Worm (Caenorhabditis elegans) whole organism, L4 larva: ENCODE results near the gene gcy-29.

Experiments used
- F49E8.2 ChIP-seq: sonication (generic microtip); optimal IDR thresholded peaks from 2 replicates; lab custom pipeline; 2016; ENCODE audit warnings: missing compliant biosample characterization, mild to moderate bottlenecking, missing genetic modification characterization, borderline replicate concordance
- Y75B8A.6 ChIP-seq: fragments of 200-800 bp; sonication (Bioruptor generic); IDR thresholded peaks from 2 replicates; pipeline ENCODE4 v1.3.6; 2022; ENCODE audit warnings: missing genetic modification reagents, missing genetic modification characterization, missing compliant biosample characterization
- ZK546.5 ChIP-seq, 2 experiments: sonication (generic microtip); optimal IDR thresholded peaks; 2 replicates each; lab custom pipeline; 2017; ENCODE audit warnings: missing biosample characterization in 2 of 2, missing genetic modification characterization in 2 of 2
- aly-2 ChIP-seq: sonication (generic microtip); optimal IDR thresholded peaks from 2 replicates; lab custom pipeline; 2018; ENCODE audit warnings: missing biosample characterization, missing genetic modification characterization
- ama-1 ChIP-seq: fragments of 150-350 bp; optimal IDR thresholded peaks from 2 replicates; lab custom pipeline; 2014; ENCODE audit warnings: inconsistent platforms, mixed read lengths
- egl-27 ChIP-seq: sonication (generic microtip); optimal IDR thresholded peaks from 3 replicates; lab custom pipeline; 2017; ENCODE audit warnings: missing biosample characterization, missing genetic modification reagents, missing genetic modification characterization
- hlh-30 ChIP-seq: sonication (generic microtip); optimal IDR thresholded peaks from 2 replicates; lab custom pipeline; 2017; ENCODE audit warnings: antibody characterized with exemption, mild to moderate bottlenecking, missing genetic modification characterization, missing compliant biosample characterization; ENCODE audit not compliant: insufficient read depth
- lim-7 ChIP-seq: fragments of 200-800 bp; sonication (Bioruptor generic); IDR thresholded peaks from 2 replicates; pipeline ENCODE4 v1.3.6; 2022; ENCODE audit warnings: missing genetic modification characterization, missing compliant biosample characterization
- lsy-2 ChIP-seq, 2 experiments: fragments of 150-350 bp in 1 of 2; sonication (generic microtip) in 1 of 2; optimal IDR thresholded peaks; 2 replicates each; lab custom pipeline; 2014 to 2017; ENCODE audit warnings: missing biosample characterization in 2 of 2, missing genetic modification characterization in 2 of 2
- mep-1 ChIP-seq: fragments of 150-350 bp; sonication (generic microtip); optimal IDR thresholded peaks from 3 replicates; lab custom pipeline; 2014; ENCODE audit warnings: missing biosample characterization, missing genetic modification characterization
- nhr-11 ChIP-seq: fragments of 150-350 bp; optimal IDR thresholded peaks from 2 replicates; lab custom pipeline; 2014; ENCODE audit warnings: missing biosample characterization, missing genetic modification characterization
- pqm-1 ChIP-seq: sonication (generic microtip); optimal IDR thresholded peaks from 2 replicates; lab custom pipeline; 2017; ENCODE audit warnings: missing biosample characterization, missing genetic modification characterization
- snpc-4 ChIP-seq: fragments of 150-350 bp; optimal IDR thresholded peaks from 2 replicates; lab custom pipeline; 2014; ENCODE audit warnings: missing biosample characterization, missing genetic modification characterization
- tag-97 ChIP-seq: fragments of 200-800 bp; sonication (Bioruptor generic); IDR thresholded peaks from 2 replicates; pipeline ENCODE4 v1.3.6; 2022; ENCODE audit warnings: missing genetic modification characterization, missing compliant biosample characterization

DNA sequence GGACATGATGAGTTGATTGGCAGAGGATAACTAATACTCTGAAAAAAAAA is 54.4 kb downstream of the gcy-29 start, which contains the start of gene cysl-2:
- TF ChIP-seq egl-27 (tag; lab: Kevin White, UChicago) (no peak), Y75B8A.6 (no peak), ZK546.5 (tag; optimal IDR thresholded peaks at IDR 0.05; lab: Kevin White, UChicago) (no peak), tag-97 (GFP tag; lab: Robert Waterston, UW) (no peak), mep-1 (tag; lab: Kevin White, UChicago) (no peak), hlh-30 (tag; lab: Kevin White, UChicago) (no peak), aly-2 (no peak), lim-7 (no peak), nhr-11 (tag; lab: Kevin White, UChicago) (no peak), pqm-1 (no peak), snpc-4 (tag; lab: Kevin White, UChicago) (no peak), lsy-2 (tag; optimal IDR thresholded peaks at IDR 0.05; lab: Kevin White, UChicago) (no peak), F49E8.2 (tag; lab: Kevin White, UChicago) (no peak), ama-1 (no peak)
